Worm (Caenorhabditis elegans): ENCODE measurements around the gene B0491.6.

DNA sequence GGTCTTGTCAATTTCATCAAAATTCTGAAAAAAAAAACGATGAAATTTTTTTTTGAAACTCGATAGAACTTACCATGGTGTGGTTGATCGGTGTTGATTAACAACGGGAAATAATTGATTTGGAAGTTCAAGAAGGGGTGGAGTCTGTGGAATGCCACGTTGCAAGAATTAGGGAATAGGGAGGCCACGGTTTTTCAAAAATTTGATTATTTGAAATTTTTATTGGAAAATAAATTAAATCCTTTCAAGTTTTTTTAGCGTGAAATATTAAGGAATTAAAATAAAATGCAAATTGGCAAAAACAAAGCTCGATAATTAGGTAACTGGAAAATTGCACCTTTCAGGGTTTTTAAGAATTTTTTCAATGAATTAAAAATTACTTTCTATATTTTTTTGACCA lies 8.6 kb downstream of the B0491.6 start, which contains the start of gene rmd-3:
- no peak for TF ChIP-seq fkh-10 (GFP tag; optimal IDR thresholded peaks at IDR 0.05)
- no peak for TF ChIP-seq ama-1 (optimal IDR thresholded peaks at IDR 0.05)
- TF ChIP-seq pqm-1 (tag; optimal IDR thresholded peaks at IDR 0.05), result no peak
- TF ChIP-seq lin-11 (tag; optimal IDR thresholded peaks at IDR 0.05), result no peak
- no peak for TF ChIP-seq dmd-4 (tag; optimal IDR thresholded peaks at IDR 0.05; ENCODE audit: borderline replicate concordance)
- no peak for TF ChIP-seq nhr-11 (tag; optimal IDR thresholded peaks at IDR 0.05)
